Worm (Caenorhabditis elegans) whole organism, young adult: ENCODE measurements around the gene math-15.

Source experiments
- B0035.1 ChIP-seq: sonication (generic microtip); optimal IDR thresholded peaks from 2 replicates; lab custom pipeline; 2016; ENCODE audit warnings: missing genetic modification characterization, mild to moderate bottlenecking, missing compliant biosample characterization, missing genotype, missing genetic modification reagents
- D2030.7 ChIP-seq: fragments of 200-800 bp; sonication (Bioruptor generic); IDR thresholded peaks from 2 replicates; pipeline ENCODE4 v1.3.6; 2022; ENCODE audit warnings: missing genetic modification reagents, missing genetic modification characterization, missing compliant biosample characterization
- F23B12.7 ChIP-seq: sonication (generic microtip); optimal IDR thresholded peaks from 2 replicates; lab custom pipeline; 2017; ENCODE audit warnings: missing genetic modification characterization, mild to moderate bottlenecking, missing compliant biosample characterization, antibody characterized with exemption, moderate library complexity; ENCODE audit not compliant: insufficient read depth
- F33H1.4 ChIP-seq: fragments of 200-800 bp; sonication (Bioruptor generic); IDR thresholded peaks from 2 replicates; pipeline ENCODE4 v1.3.6; 2022; ENCODE audit warnings: missing genetic modification reagents, missing genetic modification characterization, missing compliant biosample characterization
- F37B4.10 ChIP-seq: fragments of 200-800 bp; sonication (Bioruptor generic); IDR thresholded peaks from 2 replicates; pipeline ENCODE4 v1.3.6; 2022; ENCODE audit warnings: missing genetic modification characterization, missing compliant biosample characterization
- F39B2.1 ChIP-seq: fragments of 200-800 bp; sonication (Bioruptor generic); IDR thresholded peaks from 2 replicates; pipeline ENCODE4 v1.3.6; 2022; ENCODE audit warnings: missing genetic modification reagents, missing genetic modification characterization, missing compliant biosample characterization
- K11D2.4 ChIP-seq: fragments of 200-800 bp; sonication (Bioruptor generic); IDR thresholded peaks from 2 replicates; pipeline ENCODE4 v1.3.6; 2022; ENCODE audit warnings: missing genetic modification reagents, missing genetic modification characterization, missing compliant biosample characterization
- Y53G8AR.9 ChIP-seq: fragments of 200-800 bp; sonication (Bioruptor generic); conservative IDR thresholded peaks from 2 replicates; pipeline ENCODE4 v1.3.6; 2022; ENCODE audit warnings: missing genetic modification reagents, missing genetic modification characterization, missing compliant biosample characterization
- Y56A3A.18 ChIP-seq: fragments of 200-800 bp; sonication (Bioruptor generic); IDR thresholded peaks from 2 replicates; pipeline ENCODE4 v1.3.6; 2022; ENCODE audit warnings: missing genetic modification reagents, missing genetic modification characterization, missing compliant biosample characterization
- Y79H2A.3 ChIP-seq: fragments of 200-800 bp; sonication (Bioruptor generic); conservative IDR thresholded peaks from 2 replicates; pipeline ENCODE4 v1.3.6; 2022; ENCODE audit warnings: missing genetic modification reagents, missing genetic modification characterization, missing compliant biosample characterization
- Y95B8A.8 ChIP-seq: fragments of 200-800 bp; sonication (Bioruptor generic); IDR thresholded peaks from 2 replicates; pipeline ENCODE4 v1.3.6; 2022; ENCODE audit warnings: missing genetic modification reagents, missing genetic modification characterization, missing compliant biosample characterization
- aptf-2 ChIP-seq: fragments of 200-800 bp; sonication (Bioruptor generic); conservative IDR thresholded peaks from 2 replicates; pipeline ENCODE4 v1.3.6; 2022; ENCODE audit warnings: missing genetic modification reagents, missing genetic modification characterization, missing compliant biosample characterization
- attf-3 ChIP-seq: fragments of 200-800 bp; sonication (Bioruptor generic); conservative IDR thresholded peaks from 2 replicates; pipeline ENCODE4 v1.3.6; 2022; ENCODE audit warnings: missing genetic modification reagents, missing genetic modification characterization, missing compliant biosample characterization
- bed-2 ChIP-seq: fragments of 200-800 bp; sonication (Bioruptor generic); IDR thresholded peaks from 2 replicates; pipeline ENCODE4 v1.3.6; 2022; ENCODE audit warnings: missing genetic modification reagents, missing genetic modification characterization, missing compliant biosample characterization
- ccch-3 ChIP-seq: fragments of 200-800 bp; sonication (Bioruptor generic); optimal IDR thresholded peaks from 2 replicates; lab custom pipeline; 2018; ENCODE audit warnings: mild to moderate bottlenecking, missing genetic modification characterization, missing compliant biosample characterization
- cebp-2 ChIP-seq: fragments of 200-800 bp; sonication (Bioruptor generic); IDR thresholded peaks from 2 replicates; pipeline ENCODE4 v1.3.6; 2022; ENCODE audit warnings: missing genetic modification characterization, missing compliant biosample characterization
- ceh-100 ChIP-seq: fragments of 200-800 bp; sonication (Bioruptor generic); IDR thresholded peaks from 2 replicates; pipeline ENCODE4 v1.3.6; 2022; ENCODE audit warnings: missing genetic modification reagents, missing genetic modification characterization, missing compliant biosample characterization
- ceh-27 ChIP-seq: fragments of 200-800 bp; sonication (Bioruptor generic); optimal IDR thresholded peaks from 2 replicates; lab custom pipeline; 2018; ENCODE audit warnings: mild to moderate bottlenecking, missing genetic modification characterization, moderate library complexity, missing compliant biosample characterization
- ceh-40 ChIP-seq: fragments of 200-800 bp; sonication (Bioruptor generic); IDR thresholded peaks from 2 replicates; pipeline ENCODE4 v1.3.6; 2022; ENCODE audit warnings: missing genetic modification characterization, missing compliant biosample characterization
- ceh-79 ChIP-seq: sonication (generic microtip); optimal IDR thresholded peaks from 2 replicates; lab custom pipeline; 2017; ENCODE audit warnings: mild to moderate bottlenecking, missing genetic modification characterization, missing compliant biosample characterization
- ceh-91 ChIP-seq: fragments of 200-800 bp; sonication (Bioruptor generic); IDR thresholded peaks from 2 replicates; pipeline ENCODE4 v1.3.6; 2022; ENCODE audit warnings: missing genetic modification reagents, missing genetic modification characterization, missing compliant biosample characterization
- hlh-12 ChIP-seq: sonication (generic microtip); optimal IDR thresholded peaks from 2 replicates; lab custom pipeline; 2016; ENCODE audit warnings: missing genetic modification characterization, missing compliant biosample characterization
- hmg-1.2 ChIP-seq: fragments of 200-800 bp; sonication (Bioruptor generic); IDR thresholded peaks from 2 replicates; pipeline ENCODE4 v1.3.6; 2022; ENCODE audit warnings: missing genetic modification reagents, missing genetic modification characterization, missing compliant biosample characterization
- lag-1 ChIP-seq: fragments of 200-800 bp; sonication (Bioruptor generic); IDR thresholded peaks from 2 replicates; pipeline ENCODE4 v1.3.6; 2022; ENCODE audit warnings: missing genetic modification reagents, missing genetic modification characterization, missing compliant biosample characterization
- let-526 ChIP-seq: fragments of 200-800 bp; sonication (Bioruptor generic); IDR thresholded peaks from 2 replicates; pipeline ENCODE4 v1.3.6; 2022; ENCODE audit warnings: missing genetic modification reagents, missing genetic modification characterization, missing compliant biosample characterization
- let-607 ChIP-seq, 2 experiments: fragments of 200-800 bp in 1 of 2; sonication (Bioruptor generic) in 1 of 2; sonication (generic microtip) in 1 of 2; optimal IDR thresholded peaks; 2 replicates each; lab custom pipeline; 2016 to 2018; ENCODE audit warnings: mild to moderate bottlenecking in 2 of 2, missing compliant biosample characterization in 2 of 2, missing genetic modification characterization in 2 of 2, moderate library complexity in 2 of 2, missing genotype in 1 of 2
- lin-35 ChIP-seq, 3 experiments: fragments of 150-350 bp in 2 of 3; sonication (generic microtip) in 1 of 3; optimal IDR thresholded peaks; 2 replicates each; lab custom pipeline; 2014 to 2018; ENCODE audit warnings: missing biosample characterization in 3 of 3, missing genetic modification characterization in 3 of 3, missing genetic modification reagents in 3 of 3
- madf-8 ChIP-seq: fragments of 200-800 bp; sonication (Bioruptor generic); conservative IDR thresholded peaks from 2 replicates; pipeline ENCODE4 v1.3.6; 2022; ENCODE audit warnings: missing genetic modification reagents, missing genetic modification characterization, missing compliant biosample characterization
- nfya-1 ChIP-seq: sonication (generic microtip); optimal IDR thresholded peaks from 2 replicates; lab custom pipeline; 2017; ENCODE audit warnings: antibody characterized with exemption, missing compliant biosample characterization, missing genetic modification characterization, borderline replicate concordance; ENCODE audit not compliant: insufficient read depth
- nfya-2 ChIP-seq: fragments of 200-800 bp; sonication (Bioruptor generic); IDR thresholded peaks from 2 replicates; pipeline ENCODE4 v1.3.6; 2022; ENCODE audit warnings: missing genetic modification reagents, missing genetic modification characterization, missing compliant biosample characterization
- nfyb-1 ChIP-seq: fragments of 200-800 bp; sonication (Bioruptor generic); IDR thresholded peaks from 2 replicates; pipeline ENCODE4 v1.3.6; 2022; ENCODE audit warnings: missing genetic modification reagents, missing genetic modification characterization, missing compliant biosample characterization
- nhr-179 ChIP-seq: sonication (generic microtip); optimal IDR thresholded peaks from 2 replicates; lab custom pipeline; 2016; ENCODE audit warnings: mild to moderate bottlenecking, missing genetic modification characterization, missing compliant biosample characterization
- nhr-90 ChIP-seq: sonication (generic microtip); optimal IDR thresholded peaks from 2 replicates; lab custom pipeline; 2016; ENCODE audit warnings: missing genotype, mild to moderate bottlenecking, missing genetic modification characterization, missing compliant biosample characterization
- repo-1 ChIP-seq: sonication (generic microtip); optimal IDR thresholded peaks from 2 replicates; lab custom pipeline; 2017; ENCODE audit warnings: mild to moderate bottlenecking, missing genetic modification characterization, missing compliant biosample characterization
- somi-1 ChIP-seq: fragments of 200-800 bp; sonication (Bioruptor generic); optimal IDR thresholded peaks from 2 replicates; lab custom pipeline; 2018; ENCODE audit warnings: mild to moderate bottlenecking, missing genetic modification characterization, missing compliant biosample characterization

math-15 gene

ce11 chrII:1886379-1886778 lies 20.2 kb downstream of the math-15 start, which contains the start of gene math-7:
Gene math-7 (minus strand): TSS chrII:1886479.
- TF ChIP-seq nhr-90 (tag; lab: Kevin White, UChicago) (no peak), Y56A3A.18 (GFP tag; lab: Robert Waterston, UW) (no peak), attf-3 (GFP tag; lab: Robert Waterston, UW) (no peak), bed-2 (no peak), let-526 (GFP tag; lab: Robert Waterston, UW) (no peak), Y79H2A.3 (GFP tag; lab: Robert Waterston, UW) (no peak), somi-1 (GFP tag; lab: Kevin White, UChicago) (no peak), B0035.1 (tag; lab: Kevin White, UChicago) (no peak), let-607 (tag; optimal IDR thresholded peaks at IDR 0.05; lab: Kevin White, UChicago) (no peak), Y53G8AR.9 (GFP tag; lab: Robert Waterston, UW) (no peak), D2030.7 (no peak), hlh-12 (tag; lab: Kevin White, UChicago) (no peak), madf-8 (GFP tag; lab: Robert Waterston, UW) (no peak), ceh-91 (no peak), nfya-1 (tag; lab: Kevin White, UChicago) (no peak), aptf-2 (GFP tag; lab: Robert Waterston, UW) (no peak)

- TF ChIP-seq Y79H2A.3 (GFP tag; lab: Robert Waterston, UW), result no peak
- no peak for TF ChIP-seq lag-1
- no peak for TF ChIP-seq ceh-40
- TF ChIP-seq K11D2.4, result no peak
- no peak for TF ChIP-seq Y95B8A.8 (GFP tag; lab: Robert Waterston, UW)
- TF ChIP-seq F37B4.10, result no peak
- TF ChIP-seq repo-1 (tag; lab: Kevin White, UChicago), result no peak
- no peak for TF ChIP-seq cebp-2 (GFP tag; lab: Robert Waterston, UW)
- no peak for TF ChIP-seq hmg-1.2 (GFP tag; lab: Robert Waterston, UW)
- no peak for TF ChIP-seq ceh-79 (tag; lab: Kevin White, UChicago)
- no peak for TF ChIP-seq F23B12.7 (tag; lab: Kevin White, UChicago)
- no peak for TF ChIP-seq nfyb-1 (GFP tag; lab: Robert Waterston, UW)
- no peak for TF ChIP-seq nhr-179 (tag; lab: Kevin White, UChicago)
- no peak for TF ChIP-seq nfya-2 (GFP tag; lab: Robert Waterston, UW)
- no peak for TF ChIP-seq ceh-100 (GFP tag; lab: Robert Waterston, UW)
- no peak for TF ChIP-seq lin-35 (GFP tag; optimal IDR thresholded peaks at IDR 0.05; lab: Kevin White, UChicago)
- no peak for TF ChIP-seq F33H1.4 (GFP tag; lab: Robert Waterston, UW)
- no peak for TF ChIP-seq ccch-3 (GFP tag; lab: Kevin White, UChicago)
Measured at ce11 chrII:1889071-1889470, 22.9 kb downstream of the math-15 start, which contains the start of gene math-8. Gene math-8 (minus strand): TSS chrII:1889171.

- TF ChIP-seq ceh-27 (GFP tag; lab: Kevin White, UChicago) (no peak), let-607 (tag; optimal IDR thresholded peaks at IDR 0.05; lab: Kevin White, UChicago) (no peak), F39B2.1 (no peak)
Measured at ce11 chrII:1890682-1891081, 24.5 kb downstream of the math-15 start, which contains the start of gene math-9. Gene math-9 (minus strand): TSS chrII:1890782.
